Worm (Caenorhabditis elegans) whole organism, young adult: Measurements from ENCODE around the gene F46B3.7.

Experiments used
- B0019.2 ChIP-seq: fragments of 200-800 bp; sonication (Bioruptor generic); conservative IDR thresholded peaks from 2 replicates; pipeline ENCODE4 v1.3.6; 2022; ENCODE audit warnings: missing genetic modification reagents, missing genetic modification characterization, missing compliant biosample characterization
- B0035.1 ChIP-seq: sonication (generic microtip); optimal IDR thresholded peaks from 2 replicates; lab custom pipeline; 2016; ENCODE audit warnings: missing genetic modification characterization, mild to moderate bottlenecking, missing compliant biosample characterization, missing genotype, missing genetic modification reagents
- C06A6.2 ChIP-seq: fragments of 200-800 bp; sonication (Bioruptor generic); conservative IDR thresholded peaks from 2 replicates; pipeline ENCODE4 v1.3.6; 2022; ENCODE audit warnings: missing genetic modification characterization, missing compliant biosample characterization
- F10E7.11 ChIP-seq: sonication (generic microtip); optimal IDR thresholded peaks from 2 replicates; lab custom pipeline; 2017; ENCODE audit warnings: mild to moderate bottlenecking, missing genetic modification characterization, moderate library complexity, missing compliant biosample characterization
- F57A8.1 ChIP-seq: fragments of 200-800 bp; sonication (Bioruptor generic); optimal IDR thresholded peaks from 2 replicates; lab custom pipeline; 2018; ENCODE audit warnings: mild to moderate bottlenecking, missing genetic modification characterization, moderate library complexity, missing compliant biosample characterization
- F57C9.4 ChIP-seq: sonication (generic microtip); optimal IDR thresholded peaks from 2 replicates; lab custom pipeline; 2017; ENCODE audit warnings: mild to moderate bottlenecking, missing genetic modification characterization, missing compliant biosample characterization
- T26A5.8 ChIP-seq: sonication (generic microtip); optimal IDR thresholded peaks from 2 replicates; lab custom pipeline; 2016; ENCODE audit warnings: missing genetic modification characterization, missing compliant biosample characterization
- Y67H2A.10 ChIP-seq: fragments of 200-800 bp; sonication (Bioruptor generic); conservative IDR thresholded peaks from 2 replicates; pipeline ENCODE4 v1.3.6; 2022; ENCODE audit warnings: missing genetic modification reagents, missing genetic modification characterization, missing compliant biosample characterization
- akir-1 ChIP-seq: fragments of 200-800 bp; sonication (Bioruptor generic); optimal IDR thresholded peaks from 2 replicates; lab custom pipeline; 2018; ENCODE audit warnings: mild to moderate bottlenecking, missing genetic modification characterization, moderate library complexity, missing compliant biosample characterization
- ama-1 ChIP-seq, 3 experiments: fragments of 150-350 bp in 1 of 3; sonication (generic microtip) in 2 of 3; optimal IDR thresholded peaks; 2 replicates each; lab custom pipeline; 2014 to 2018; ENCODE audit warnings: missing biosample characterization in 2 of 3, missing genetic modification characterization in 2 of 3, missing genetic modification reagents in 2 of 3
- bed-1 ChIP-seq: fragments of 200-800 bp; sonication (Bioruptor generic); IDR thresholded peaks from 2 replicates; pipeline ENCODE4 v1.3.6; 2022; ENCODE audit warnings: missing genetic modification reagents, missing genetic modification characterization, missing compliant biosample characterization
- cebp-1 ChIP-seq, 2 experiments: fragments of 200-800 bp in 1 of 2; sonication (Bioruptor generic) in 1 of 2; sonication (generic microtip) in 1 of 2; IDR thresholded peaks in 1 of 2; optimal IDR thresholded peaks in 1 of 2; 2 replicates each; pipeline versions ENCODE4 v1.3.6 to Lab custom; 2017 to 2022; ENCODE audit warnings: missing compliant biosample characterization in 2 of 2, missing genetic modification characterization in 2 of 2, mild to moderate bottlenecking in 1 of 2, missing genetic modification reagents in 1 of 2, moderate library complexity in 1 of 2
- ceh-27 ChIP-seq: fragments of 200-800 bp; sonication (Bioruptor generic); optimal IDR thresholded peaks from 2 replicates; lab custom pipeline; 2018; ENCODE audit warnings: mild to moderate bottlenecking, missing genetic modification characterization, moderate library complexity, missing compliant biosample characterization
- dox-1 ChIP-seq: fragments of 200-800 bp; sonication (Bioruptor generic); IDR thresholded peaks from 2 replicates; pipeline ENCODE4 v1.3.6; 2022; ENCODE audit warnings: missing genetic modification reagents, missing genetic modification characterization, missing compliant biosample characterization
- egl-18 ChIP-seq: fragments of 200-800 bp; sonication (Bioruptor generic); IDR thresholded peaks from 2 replicates; pipeline ENCODE4 v1.3.6; 2022; ENCODE audit warnings: missing genetic modification reagents, missing genetic modification characterization, missing compliant biosample characterization
- fkh-3 ChIP-seq: sonication (generic microtip); optimal IDR thresholded peaks from 2 replicates; lab custom pipeline; 2016; ENCODE audit warnings: mild to moderate bottlenecking, missing genetic modification characterization, missing compliant biosample characterization
- gei-17 ChIP-seq: fragments of 200-800 bp; sonication (Bioruptor generic); optimal IDR thresholded peaks from 2 replicates; lab custom pipeline; 2018; ENCODE audit warnings: mild to moderate bottlenecking, missing genetic modification characterization, missing compliant biosample characterization
- him-1 ChIP-seq: sonication (generic microtip); optimal IDR thresholded peaks from 2 replicates; lab custom pipeline; 2016; ENCODE audit warnings: missing genotype, missing genetic modification reagents, missing genetic modification characterization, missing compliant biosample characterization
- hmg-20 ChIP-seq: fragments of 200-800 bp; sonication (Bioruptor generic); IDR thresholded peaks from 2 replicates; pipeline ENCODE4 v1.3.6; 2022; ENCODE audit warnings: missing genetic modification reagents, missing genetic modification characterization, missing compliant biosample characterization
- let-526 ChIP-seq: fragments of 200-800 bp; sonication (Bioruptor generic); IDR thresholded peaks from 2 replicates; pipeline ENCODE4 v1.3.6; 2022; ENCODE audit warnings: missing genetic modification reagents, missing genetic modification characterization, missing compliant biosample characterization
- lir-1 ChIP-seq: fragments of 200-800 bp; sonication (Bioruptor generic); conservative IDR thresholded peaks from 2 replicates; pipeline ENCODE4 v1.3.6; 2022; ENCODE audit warnings: missing genetic modification reagents, missing genetic modification characterization, missing compliant biosample characterization
- lsl-1 ChIP-seq: fragments of 200-800 bp; sonication (Bioruptor generic); optimal IDR thresholded peaks from 2 replicates; lab custom pipeline; 2018; ENCODE audit warnings: mild to moderate bottlenecking, missing genetic modification characterization, moderate library complexity, missing compliant biosample characterization
- madf-8 ChIP-seq: fragments of 200-800 bp; sonication (Bioruptor generic); conservative IDR thresholded peaks from 2 replicates; pipeline ENCODE4 v1.3.6; 2022; ENCODE audit warnings: missing genetic modification reagents, missing genetic modification characterization, missing compliant biosample characterization
- mcd-1 ChIP-seq: fragments of 200-800 bp; sonication (Bioruptor generic); IDR thresholded peaks from 2 replicates; pipeline ENCODE4 v1.3.6; 2022; ENCODE audit warnings: missing genetic modification reagents, missing genetic modification characterization, missing compliant biosample characterization
- nhr-120 ChIP-seq: fragments of 200-800 bp; sonication (Bioruptor generic); IDR thresholded peaks from 2 replicates; pipeline ENCODE4 v1.3.6; 2022; ENCODE audit warnings: missing genetic modification characterization, missing compliant biosample characterization
- nhr-90 ChIP-seq: sonication (generic microtip); optimal IDR thresholded peaks from 2 replicates; lab custom pipeline; 2016; ENCODE audit warnings: missing genotype, mild to moderate bottlenecking, missing genetic modification characterization, missing compliant biosample characterization
- rec-8 ChIP-seq, 2 experiments: sonication (generic microtip); optimal IDR thresholded peaks; 2 replicates each; lab custom pipeline; 2016; ENCODE audit warnings: mild to moderate bottlenecking in 2 of 2, missing genetic modification characterization in 2 of 2, missing genetic modification reagents in 2 of 2, missing genotype in 2 of 2, missing biosample characterization in 1 of 2, missing compliant biosample characterization in 1 of 2, moderate library complexity in 1 of 2
- repo-1 ChIP-seq: sonication (generic microtip); optimal IDR thresholded peaks from 2 replicates; lab custom pipeline; 2017; ENCODE audit warnings: mild to moderate bottlenecking, missing genetic modification characterization, missing compliant biosample characterization
- rpc-1 ChIP-seq, 2 experiments: fragments of 150-350 bp in 1 of 2; sonication (generic microtip) in 1 of 2; optimal IDR thresholded peaks; 2 replicates each; lab custom pipeline; 2014 to 2018; ENCODE audit warnings: missing biosample characterization in 1 of 2, missing genetic modification characterization in 1 of 2, missing genetic modification reagents in 1 of 2, missing genotype in 1 of 2
- zim-3 ChIP-seq: sonication (generic microtip); optimal IDR thresholded peaks from 2 replicates; lab custom pipeline; 2017; ENCODE audit warnings: mild to moderate bottlenecking, missing genetic modification characterization, moderate library complexity, missing compliant biosample characterization
- ztf-18 ChIP-seq: sonication (generic microtip); optimal IDR thresholded peaks from 2 replicates; lab custom pipeline; 2016; ENCODE audit warnings: missing genotype, mild to moderate bottlenecking, missing genetic modification characterization, missing compliant biosample characterization
- ztf-3 ChIP-seq: fragments of 200-800 bp; sonication (Bioruptor generic); optimal IDR thresholded peaks from 2 replicates; lab custom pipeline; 2018; ENCODE audit warnings: mild to moderate bottlenecking, missing genetic modification characterization, missing compliant biosample characterization

Gene F46B3.7

DNA sequence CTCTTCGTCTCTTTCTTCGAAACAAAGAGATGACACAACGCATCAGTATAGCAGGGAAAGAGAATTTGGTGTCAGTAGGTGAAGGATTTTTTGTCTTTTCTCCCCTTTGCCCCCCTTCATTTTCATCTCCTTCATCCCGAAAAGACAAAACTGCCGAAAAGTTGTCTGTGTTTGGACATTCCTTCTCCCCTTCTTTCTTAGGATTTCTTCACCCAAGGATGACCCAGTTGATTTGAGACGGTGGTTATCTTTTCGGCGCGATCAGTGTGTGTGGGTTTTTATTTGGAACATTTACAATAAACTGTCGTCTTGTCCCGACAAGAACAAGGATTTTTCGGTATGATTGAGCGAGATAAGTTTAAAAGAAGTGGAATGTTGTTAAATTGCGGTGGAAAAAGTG, 43.9 kb upstream of the F46B3.7 start:
- no peak for TF ChIP-seq ama-1 (optimal IDR thresholded peaks at IDR 0.05; lab: Kevin White, UChicago)
- TF ChIP-seq ama-1 (GFP tag; optimal IDR thresholded peaks at IDR 0.05; lab: Kevin White, UChicago) = no peak
- TF ChIP-seq B0019.2 = no peak
- no peak for TF ChIP-seq hmg-20 (GFP tag; lab: Robert Waterston, UW)
- no peak for TF ChIP-seq F57A8.1 (GFP tag; lab: Kevin White, UChicago)
- no peak for TF ChIP-seq egl-18 (GFP tag; lab: Robert Waterston, UW)
- TF ChIP-seq repo-1 (tag; lab: Kevin White, UChicago) = no peak
- no peak for TF ChIP-seq rpc-1 (optimal IDR thresholded peaks at IDR 0.05; lab: Kevin White, UChicago)
- no peak for TF ChIP-seq rpc-1 (tag; optimal IDR thresholded peaks at IDR 0.05; lab: Kevin White, UChicago)
- TF ChIP-seq Y67H2A.10 (GFP tag; lab: Robert Waterston, UW) = no peak
- TF ChIP-seq madf-8 (GFP tag; lab: Robert Waterston, UW) = no peak
- TF ChIP-seq rec-8 (tag; optimal IDR thresholded peaks at IDR 0.05; lab: Kevin White, UChicago) = no peak
- no peak for TF ChIP-seq F10E7.11 (tag; lab: Kevin White, UChicago)
- no peak for TF ChIP-seq B0035.1 (tag; lab: Kevin White, UChicago)
- TF ChIP-seq him-1 = no peak
- no peak for TF ChIP-seq akir-1 (GFP tag; lab: Kevin White, UChicago)
- TF ChIP-seq ceh-27 = no peak
- TF ChIP-seq let-526 (GFP tag; lab: Robert Waterston, UW) = no peak
- TF ChIP-seq, all 124 proteins: peak for 0

DNA sequence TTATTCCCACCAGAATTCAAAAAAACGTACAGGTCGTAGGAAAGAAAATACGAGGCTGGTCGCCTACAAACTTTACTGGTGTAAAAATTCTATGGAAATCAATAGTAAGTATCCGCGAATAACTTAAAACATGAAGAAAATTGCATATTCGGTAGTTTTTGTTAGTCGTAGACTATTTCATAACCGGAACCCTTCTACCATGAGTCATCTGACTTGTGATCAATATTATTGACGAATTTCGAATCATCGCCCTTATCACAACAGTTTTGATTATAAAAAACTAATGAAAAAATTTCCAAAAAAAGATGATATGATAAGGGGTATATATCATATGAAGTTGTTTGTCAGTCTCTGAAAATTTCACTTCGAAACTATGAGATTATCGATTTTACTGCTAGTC, 41.5 kb upstream of the F46B3.7 start, which contains the start of gene W01F3.2:
W01F3.2 (plus strand) TSS at position 301 of the 400 bp plus-strand sequence.
- TF ChIP-seq F57C9.4 (tag; lab: Kevin White, UChicago) (no peak), cebp-1 (GFP tag; IDR thresholded peaks at IDR 0.05; lab: Robert Waterston, UW) (no peak), cebp-1 (tag; optimal IDR thresholded peaks at IDR 0.05; lab: Kevin White, UChicago) (peak; percentile 47)

DNA sequence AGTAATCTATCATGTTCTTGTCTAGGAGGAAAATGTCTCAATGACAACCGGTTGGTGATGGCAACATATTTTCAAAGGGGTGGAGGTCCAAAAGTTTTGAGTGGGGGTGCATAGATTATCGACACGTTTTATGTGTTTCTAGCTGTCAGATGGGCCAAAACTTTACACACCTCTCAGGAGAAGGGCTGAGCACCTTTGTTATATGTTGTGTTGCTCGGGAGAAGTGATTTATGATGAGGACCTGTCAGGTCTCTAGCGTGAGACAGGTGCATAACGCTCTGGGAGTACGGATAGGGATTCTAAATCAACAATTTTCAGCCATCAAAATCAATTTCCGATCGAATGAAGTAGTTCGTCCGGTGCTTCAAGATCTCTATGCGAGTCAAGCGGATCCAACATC, 38.1 kb upstream of the F46B3.7 start:
- TF ChIP-seq dox-1 (GFP tag; lab: Robert Waterston, UW) (no peak), mcd-1 (GFP tag; lab: Robert Waterston, UW) (no peak), ztf-3 (GFP tag; lab: Kevin White, UChicago) (no peak), repo-1 (tag; lab: Kevin White, UChicago) (no peak), ztf-18 (tag; lab: Kevin White, UChicago) (no peak)

DNA sequence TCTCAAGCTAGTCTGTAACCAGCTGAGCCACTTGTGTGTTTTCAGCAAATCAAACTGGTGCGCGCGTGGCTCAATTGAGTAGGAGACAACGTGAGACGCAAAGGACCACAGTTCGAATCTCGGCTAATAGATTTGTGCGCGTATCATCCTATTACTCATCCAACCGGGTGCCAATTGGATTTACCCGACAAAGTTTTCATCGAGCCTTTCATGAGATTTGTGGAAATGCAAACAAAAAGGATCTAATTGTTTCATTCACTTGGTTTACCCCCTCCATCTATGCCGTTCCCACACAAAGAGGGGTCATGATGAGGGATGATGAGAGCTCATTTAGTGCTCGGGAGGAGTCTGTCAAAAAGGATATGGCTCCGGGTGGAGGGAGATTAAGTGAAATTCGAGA, 36.6 kb upstream of the F46B3.7 start:
- no peak for TF ChIP-seq C06A6.2 (GFP tag; lab: Robert Waterston, UW)
- no peak for TF ChIP-seq lsl-1 (GFP tag; lab: Kevin White, UChicago)
- no peak for TF ChIP-seq rpc-1 (optimal IDR thresholded peaks at IDR 0.05; lab: Kevin White, UChicago)
- TF ChIP-seq rpc-1 (tag; optimal IDR thresholded peaks at IDR 0.05; lab: Kevin White, UChicago) = peak; percentile 27
- 0 out of 2 replicates have a peak, but pooled peaks have one; percentile 50 for TF ChIP-seq bed-1
- no peak for TF ChIP-seq lir-1
- TF ChIP-seq nhr-120 = no peak
- no peak for TF ChIP-seq T26A5.8
- TF ChIP-seq fkh-3 (tag; lab: Kevin White, UChicago) = no peak
- no peak for TF ChIP-seq zim-3
- TF ChIP-seq nhr-90 = no peak
- TF ChIP-seq hmg-20 (GFP tag; lab: Robert Waterston, UW) = no peak
- TF ChIP-seq gei-17 (GFP tag; lab: Kevin White, UChicago) = no peak
